Worm (Caenorhabditis elegans) whole organism, L1 larva: ENCODE data around the gene nlp-25.

ENCODE experiments used
- dsc-1 ChIP-seq: sonication (generic microtip); optimal IDR thresholded peaks from 2 replicates; lab custom pipeline; 2016; ENCODE audit warnings: mild to moderate bottlenecking, missing genetic modification characterization, missing compliant biosample characterization
- mdl-1 ChIP-seq, 2 experiments: fragments of 150-350 bp; optimal IDR thresholded peaks; 2 replicates each; lab custom pipeline; 2014 to 2017; ENCODE audit warnings: missing biosample characterization in 2 of 2, missing genetic modification characterization in 2 of 2, inconsistent platforms in 1 of 2
- mef-2 ChIP-seq: fragments of 150-350 bp; optimal IDR thresholded peaks from 2 replicates; lab custom pipeline; 2014; ENCODE audit warnings: missing biosample characterization, missing genetic modification characterization
- nhr-237 ChIP-seq: fragments of 150-350 bp; optimal IDR thresholded peaks from 2 replicates; lab custom pipeline; 2014; ENCODE audit warnings: missing biosample characterization, missing genetic modification characterization
- skn-1 ChIP-seq: fragments of 150-350 bp; optimal IDR thresholded peaks from 2 replicates; lab custom pipeline; 2014; ENCODE audit warnings: missing biosample characterization, missing genetic modification characterization
- unc-30 ChIP-seq: sonication (generic microtip); optimal IDR thresholded peaks from 2 replicates; lab custom pipeline; 2017; ENCODE audit warnings: missing biosample characterization, missing genetic modification characterization

ce11 chrV:19622440-19622914 lies 16.5 kb downstream of the nlp-25 start, which contains the start of gene Y43F8C.3:
- no peak for TF ChIP-seq mef-2 (tag; lab: Kevin White, UChicago)
- peak in 1 of 2 experiments; percentile 73 for TF ChIP-seq mdl-1 (tag; optimal IDR thresholded peaks at IDR 0.05; lab: Kevin White, UChicago)
- TF ChIP-seq unc-30 (tag; lab: Kevin White, UChicago) = no peak
- TF ChIP-seq skn-1 (tag; lab: Kevin White, UChicago) = peak; percentile 64
- no peak for TF ChIP-seq dsc-1
- no peak for TF ChIP-seq nhr-237
